Worm (Caenorhabditis elegans) whole organism, L3 larva: ENCODE data around the gene gcsh-1.

ENCODE experiments used
- R02D3.7 ChIP-seq: fragments of 150-350 bp; optimal IDR thresholded peaks from 2 replicates; lab custom pipeline; 2014; ENCODE audit warnings: missing biosample characterization, missing genetic modification characterization
- ZK546.5 ChIP-seq: sonication (generic microtip); optimal IDR thresholded peaks from 2 replicates; lab custom pipeline; 2017; ENCODE audit warnings: missing biosample characterization, missing genetic modification characterization
- aly-2 ChIP-seq: fragments of 150-350 bp; optimal IDR thresholded peaks from 2 replicates; lab custom pipeline; 2014; ENCODE audit warnings: missing biosample characterization, missing genetic modification characterization
- ama-1 ChIP-seq: fragments of 150-350 bp; optimal IDR thresholded peaks from 2 replicates; lab custom pipeline; 2018
- ceh-16 ChIP-seq: sonication (generic microtip); optimal IDR thresholded peaks from 2 replicates; lab custom pipeline; 2017; ENCODE audit warnings: missing biosample characterization, missing genetic modification characterization
- ceh-28 ChIP-seq: fragments of 150-350 bp; optimal IDR thresholded peaks from 2 replicates; lab custom pipeline; 2014; ENCODE audit warnings: missing biosample characterization, missing genetic modification reagents, missing genetic modification characterization
- ceh-82 ChIP-seq: fragments of 150-350 bp; optimal IDR thresholded peaks from 2 replicates; lab custom pipeline; 2014; ENCODE audit warnings: missing biosample characterization, missing genetic modification characterization
- ceh-9 ChIP-seq: sonication (generic microtip); optimal IDR thresholded peaks from 2 replicates; lab custom pipeline; 2018; ENCODE audit warnings: missing biosample characterization, missing genetic modification characterization
- daf-12 ChIP-seq: fragments of 150-350 bp; optimal IDR thresholded peaks from 2 replicates; lab custom pipeline; 2014; ENCODE audit warnings: missing biosample characterization, missing genetic modification reagents, missing genetic modification characterization
- egl-27 ChIP-seq: sonication (generic microtip); optimal IDR thresholded peaks from 4 replicates; lab custom pipeline; 2017; ENCODE audit warnings: missing biosample characterization, missing genetic modification reagents, missing genetic modification characterization
- egl-5 ChIP-seq: fragments of 150-350 bp; optimal IDR thresholded peaks from 2 replicates; lab custom pipeline; 2017; ENCODE audit warnings: missing biosample characterization, missing genetic modification reagents, missing genetic modification characterization, inconsistent platforms
- elt-1 ChIP-seq: fragments of 150-350 bp; optimal IDR thresholded peaks from 2 replicates; lab custom pipeline; 2014; ENCODE audit warnings: missing biosample characterization, missing genetic modification characterization
- elt-2 ChIP-seq: sonication (generic microtip); optimal IDR thresholded peaks from 2 replicates; lab custom pipeline; 2016; ENCODE audit warnings: missing genetic modification reagents, mild to moderate bottlenecking, missing genetic modification characterization, missing compliant biosample characterization
- elt-3 ChIP-seq, 3 experiments: fragments of 150-350 bp in 1 of 3; sonication (generic microtip) in 2 of 3; optimal IDR thresholded peaks; 2 replicates in 2 of 3; 4 replicates in 1 of 3; lab custom pipeline; 2014 to 2017; ENCODE audit warnings: missing biosample characterization in 3 of 3, missing genetic modification characterization in 3 of 3
- eor-1 ChIP-seq, 2 experiments: fragments of 150-350 bp; optimal IDR thresholded peaks; 2 replicates each; lab custom pipeline; 2014 to 2018; ENCODE audit warnings: missing biosample characterization in 2 of 2, missing genetic modification characterization in 2 of 2
- fkh-10 ChIP-seq: sonication (generic microtip); optimal IDR thresholded peaks from 2 replicates; lab custom pipeline; 2017; ENCODE audit warnings: missing biosample characterization, missing genetic modification reagents, missing genetic modification characterization
- fkh-2 ChIP-seq: fragments of 150-350 bp; optimal IDR thresholded peaks from 2 replicates; lab custom pipeline; 2014; ENCODE audit warnings: missing biosample characterization, missing genetic modification reagents, missing genetic modification characterization
- fos-1 ChIP-seq: fragments of 150-350 bp; optimal IDR thresholded peaks from 2 replicates; lab custom pipeline; 2014; ENCODE audit warnings: missing biosample characterization, missing genetic modification characterization
- hmg-11 ChIP-seq: sonication (generic microtip); optimal IDR thresholded peaks from 2 replicates; lab custom pipeline; 2016; ENCODE audit warnings: missing genetic modification characterization, missing compliant biosample characterization
- jun-1 ChIP-seq: fragments of 150-350 bp; optimal IDR thresholded peaks from 2 replicates; lab custom pipeline; 2014; ENCODE audit warnings: missing biosample characterization, missing genetic modification reagents, missing genetic modification characterization
- lin-15B ChIP-seq: fragments of 150-350 bp; optimal IDR thresholded peaks from 2 replicates; lab custom pipeline; 2014; ENCODE audit warnings: missing biosample characterization, missing genetic modification characterization
- lin-39 ChIP-seq: fragments of 150-350 bp; optimal IDR thresholded peaks from 2 replicates; lab custom pipeline; 2018; ENCODE audit warnings: missing biosample characterization, missing genetic modification reagents, missing genetic modification characterization
- lsy-12 ChIP-seq: sonication (generic microtip); optimal IDR thresholded peaks from 2 replicates; lab custom pipeline; 2016; ENCODE audit warnings: mild to moderate bottlenecking, missing genetic modification characterization, missing compliant biosample characterization
- mdl-1 ChIP-seq: fragments of 150-350 bp; optimal IDR thresholded peaks from 2 replicates; lab custom pipeline; 2014; ENCODE audit warnings: missing biosample characterization, missing genetic modification characterization
- mml-1 ChIP-seq: fragments of 150-350 bp; sonication (generic microtip); optimal IDR thresholded peaks from 3 replicates; lab custom pipeline; 2014; ENCODE audit warnings: missing biosample characterization, missing genetic modification characterization
- nfya-1 ChIP-seq: sonication (generic microtip); optimal IDR thresholded peaks from 2 replicates; lab custom pipeline; 2017; ENCODE audit warnings: missing genetic modification characterization, mild to moderate bottlenecking, missing compliant biosample characterization, antibody characterized with exemption, moderate library complexity; ENCODE audit not compliant: insufficient read depth
- nhr-11 ChIP-seq: fragments of 150-350 bp; optimal IDR thresholded peaks from 2 replicates; lab custom pipeline; 2014; ENCODE audit warnings: missing biosample characterization, missing genetic modification characterization
- nhr-12 ChIP-seq: fragments of 150-350 bp; optimal IDR thresholded peaks from 2 replicates; lab custom pipeline; 2014; ENCODE audit warnings: missing biosample characterization, missing genetic modification characterization
- nhr-23 ChIP-seq: fragments of 150-350 bp; optimal IDR thresholded peaks from 2 replicates; lab custom pipeline; 2014; ENCODE audit warnings: missing biosample characterization, missing genetic modification reagents, missing genetic modification characterization
- nhr-237 ChIP-seq: fragments of 150-350 bp; optimal IDR thresholded peaks from 2 replicates; lab custom pipeline; 2014; ENCODE audit warnings: missing biosample characterization, missing genetic modification characterization
- nhr-25 ChIP-seq: sonication (generic microtip); optimal IDR thresholded peaks from 2 replicates; lab custom pipeline; 2017; ENCODE audit warnings: missing biosample characterization, missing genetic modification characterization
- nhr-28 ChIP-seq: fragments of 150-350 bp; optimal IDR thresholded peaks from 2 replicates; lab custom pipeline; 2014; ENCODE audit warnings: missing biosample characterization, missing genetic modification characterization
- nhr-43 ChIP-seq: sonication (generic microtip); optimal IDR thresholded peaks from 2 replicates; lab custom pipeline; 2016; ENCODE audit warnings: mild to moderate bottlenecking, missing genetic modification characterization, missing compliant biosample characterization; ENCODE audit not compliant: poor library complexity, severe bottlenecking
- nhr-67 ChIP-seq: fragments of 150-350 bp; optimal IDR thresholded peaks from 2 replicates; lab custom pipeline; 2014; ENCODE audit warnings: missing biosample characterization, missing genetic modification characterization
- nhr-76 ChIP-seq: fragments of 150-350 bp; sonication (generic microtip); optimal IDR thresholded peaks from 5 replicates; lab custom pipeline; 2014; ENCODE audit warnings: missing biosample characterization, missing genetic modification characterization
- nhr-77 ChIP-seq: fragments of 150-350 bp; optimal IDR thresholded peaks from 2 replicates; lab custom pipeline; 2014; ENCODE audit warnings: missing biosample characterization, missing genetic modification characterization
- pha-4 ChIP-seq: fragments of 150-350 bp; optimal IDR thresholded peaks from 2 replicates; lab custom pipeline; 2014; ENCODE audit warnings: missing biosample characterization, missing genetic modification reagents, missing genetic modification characterization
- pqm-1 ChIP-seq: fragments of 150-350 bp; optimal IDR thresholded peaks from 2 replicates; lab custom pipeline; 2017; ENCODE audit warnings: missing biosample characterization, missing genetic modification characterization, inconsistent platforms
- sea-2 ChIP-seq: fragments of 150-350 bp; sonication (generic microtip); optimal IDR thresholded peaks from 4 replicates; lab custom pipeline; 2014; ENCODE audit warnings: missing biosample characterization, missing genetic modification reagents, missing genetic modification characterization
- skn-1 ChIP-seq: fragments of 150-350 bp; optimal IDR thresholded peaks from 2 replicates; lab custom pipeline; 2014; ENCODE audit warnings: missing biosample characterization, missing genetic modification characterization
- snpc-4 ChIP-seq: fragments of 150-350 bp; optimal IDR thresholded peaks from 2 replicates; lab custom pipeline; 2014; ENCODE audit warnings: missing biosample characterization, missing genetic modification characterization
- tbx-2 ChIP-seq: sonication (generic microtip); optimal IDR thresholded peaks from 2 replicates; lab custom pipeline; 2016; ENCODE audit warnings: mild to moderate bottlenecking, missing genetic modification characterization, missing compliant biosample characterization
- unc-39 ChIP-seq: sonication (generic microtip); optimal IDR thresholded peaks from 4 replicates; lab custom pipeline; 2017; ENCODE audit warnings: missing biosample characterization, missing genetic modification characterization
- unc-62 ChIP-seq: fragments of 150-350 bp; sonication (generic microtip); optimal IDR thresholded peaks from 4 replicates; lab custom pipeline; 2014; ENCODE audit warnings: missing biosample characterization, missing genetic modification reagents, missing genetic modification characterization
- zag-1 ChIP-seq: fragments of 150-350 bp; optimal IDR thresholded peaks from 2 replicates; lab custom pipeline; 2014; ENCODE audit warnings: missing biosample characterization, missing genetic modification characterization
- ztf-11 ChIP-seq: fragments of 150-350 bp; optimal IDR thresholded peaks from 2 replicates; lab custom pipeline; 2014; ENCODE audit warnings: missing biosample characterization, missing genetic modification characterization
- ztf-4 ChIP-seq: fragments of 150-350 bp; optimal IDR thresholded peaks from 2 replicates; lab custom pipeline; 2014; ENCODE audit warnings: missing biosample characterization, missing genetic modification characterization

Gene gcsh-1

ce11 chrX:14562286-14563086 is 47.6 kb upstream of the gcsh-1 start (continued):
- no peak for TF ChIP-seq fos-1 (tag; lab: Kevin White, UChicago)
- TF ChIP-seq, all 47 proteins: peak for 10

ce11 chrX:14561416-14561973 is 46.6 kb upstream of the gcsh-1 start:
- TF ChIP-seq sea-2 (GFP tag; lab: Kevin White, UChicago) (peak; percentile 48), R02D3.7 (tag; lab: Kevin White, UChicago) (peak; percentile 32), fos-1 (tag; lab: Kevin White, UChicago) (peak; percentile 15), nhr-237 (tag; lab: Kevin White, UChicago) (no peak), ceh-9 (tag; lab: Kevin White, UChicago) (peak; percentile 8), unc-39 (no peak), nhr-77 (no peak), ceh-82 (tag; lab: Kevin White, UChicago) (peak; percentile 48), pha-4 (tag; lab: Kevin White, UChicago) (peak; percentile 70), mml-1 (tag; lab: Kevin White, UChicago) (no peak), ztf-4 (tag; lab: Kevin White, UChicago) (no peak), egl-5 (tag; lab: Kevin White, UChicago) (peak; percentile 22), snpc-4 (tag; lab: Kevin White, UChicago) (no peak), nfya-1 (tag; lab: Kevin White, UChicago) (peak; percentile 65), fkh-2 (tag; lab: Kevin White, UChicago) (no peak), aly-2 (no peak), pqm-1 (tag; lab: Kevin White, UChicago) (no peak), nhr-12 (tag; lab: Kevin White, UChicago) (no peak), nhr-76 (tag; lab: Kevin White, UChicago) (no peak), zag-1 (no peak), lin-39 (tag; lab: Kevin White, UChicago) (peak; percentile 89), nhr-23 (tag; lab: Kevin White, UChicago) (peak; percentile 31), ztf-11 (tag; lab: Kevin White, UChicago) (no peak), elt-2 (peak; percentile 22), lsy-12 (tag; lab: Kevin White, UChicago) (no peak), hmg-11 (tag; lab: Kevin White, UChicago) (peak; percentile 17), lin-15B (tag; lab: Kevin White, UChicago) (peak; percentile 4), egl-27 (tag; lab: Kevin White, UChicago) (peak; percentile 12), nhr-25 (peak; percentile 74), ceh-16 (tag; lab: Kevin White, UChicago) (no peak), eor-1 (tag; optimal IDR thresholded peaks at IDR 0.05; lab: Kevin White, UChicago) (no peak), unc-62 (GFP tag; lab: Kevin White, UChicago) (peak; percentile 33), tbx-2 (tag; lab: Kevin White, UChicago) (peak; percentile 70), elt-3 (tag; optimal IDR thresholded peaks at IDR 0.05; lab: Kevin White, UChicago) (peak in 1 of 3 experiments; percentile 59), nhr-43 (tag; lab: Kevin White, UChicago) (peak; percentile 52), ZK546.5 (no peak), ceh-28 (tag; lab: Kevin White, UChicago) (peak; percentile 39), ama-1 (no peak), skn-1 (tag; lab: Kevin White, UChicago) (no peak), mdl-1 (tag; lab: Kevin White, UChicago) (peak; percentile 63), nhr-11 (tag; lab: Kevin White, UChicago) (peak; percentile 61), elt-1 (tag; lab: Kevin White, UChicago) (peak; percentile 36), daf-12 (tag; lab: Kevin White, UChicago) (peak; percentile 61), nhr-67 (no peak), nhr-28 (tag; lab: Kevin White, UChicago) (no peak), fkh-10 (GFP tag; lab: Kevin White, UChicago) (peak; percentile 73), jun-1 (tag; lab: Kevin White, UChicago) (peak; percentile 33)
